Fruit fly (Drosophila melanogaster): ENCODE results near the gene Ref1.

The Ref1 gene

DNA sequence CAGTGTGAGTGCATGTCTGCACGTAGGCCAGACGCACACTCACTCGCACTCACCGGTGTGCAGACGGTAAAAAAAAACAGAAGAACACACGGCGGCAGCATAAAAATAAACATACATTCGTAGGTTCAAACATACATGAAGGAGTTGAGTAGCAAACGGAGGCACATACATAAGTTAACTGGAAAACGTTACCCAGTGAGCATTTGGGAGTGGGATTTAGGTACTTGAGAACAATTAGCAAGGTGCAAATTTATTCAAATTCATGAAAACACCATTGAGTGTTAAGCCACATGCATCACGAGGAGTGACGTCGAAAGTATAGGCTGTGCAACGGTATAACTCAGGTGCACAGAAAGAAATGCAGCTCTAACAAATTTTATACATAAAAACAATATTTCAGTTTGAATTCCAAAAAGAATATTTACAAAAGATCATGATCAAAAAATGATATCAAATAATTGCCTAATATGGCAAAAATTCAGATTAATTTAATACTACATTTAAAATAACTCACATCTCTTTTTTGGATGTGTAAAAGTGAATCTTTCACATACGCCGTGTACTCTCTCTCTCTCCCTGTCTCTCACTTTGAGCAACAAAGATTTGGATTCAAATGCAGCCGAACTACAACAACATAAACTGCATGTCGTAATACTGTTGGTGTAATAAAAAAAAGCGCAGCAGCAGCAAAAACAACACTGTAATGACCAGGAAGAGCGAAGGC, 28.6 kb upstream of the Ref1 start (continued):
- TF ChIP-seq cato (GFP tag; optimal IDR thresholded peaks at IDR 0.05; ENCODE audit: borderline replicate concordance), result peak; percentile 95
- TF ChIP-seq Nf-YA (GFP tag; IDR thresholded peaks at IDR 0.05), result no peak
- TF ChIP-seq Ravus (GFP tag; IDR thresholded peaks at IDR 0.05), result no peak
- TF ChIP-seq nerfin-2 (GFP tag; IDR thresholded peaks at IDR 0.05; ENCODE audit: partially characterized antibody), result no peak
- no peak for TF ChIP-seq hbn (GFP tag; IDR thresholded peaks at IDR 0.05; ENCODE audit: partially characterized antibody)
- no peak for TF ChIP-seq gce (GFP tag; IDR thresholded peaks at IDR 0.05)
- TF ChIP-seq Hsf (GFP tag; optimal IDR thresholded peaks at IDR 0.05), result peak; percentile 94
- TF ChIP-seq Poxn (GFP tag; IDR thresholded peaks at IDR 0.05), result no peak
- no peak for TF ChIP-seq Doc3 (GFP tag; IDR thresholded peaks at IDR 0.05; ENCODE audit: partially characterized antibody)
- peak; percentile 98 for TF ChIP-seq CG15601 (tag; optimal IDR thresholded peaks at IDR 0.05)
- no peak for TF ChIP-seq NFAT (GFP tag; IDR thresholded peaks at IDR 0.05)
- TF ChIP-seq mirr (GFP tag; optimal IDR thresholded peaks at IDR 0.05), result no peak
- TF ChIP-seq TFAM (GFP tag; optimal IDR thresholded peaks at IDR 0.05), result peak; percentile 89
- peak; percentile 93 for TF ChIP-seq CG5245 (GFP tag; optimal IDR thresholded peaks at IDR 0.05)
- TF ChIP-seq shn (GFP tag; optimal IDR thresholded peaks at IDR 0.05), result peak; percentile 77
- TF ChIP-seq CG10267 (tag; optimal IDR thresholded peaks at IDR 0.05), result peak; percentile 95
- TF ChIP-seq Dfd (GFP tag; optimal IDR thresholded peaks at IDR 0.05), result no peak
- TF ChIP-seq CG9817 (tag; optimal IDR thresholded peaks at IDR 0.05), result peak; percentile 68
- no peak for TF ChIP-seq CG32772 (GFP tag; IDR thresholded peaks at IDR 0.05)
- TF ChIP-seq pfk (GFP tag; optimal IDR thresholded peaks at IDR 0.05), result no peak
- peak; percentile 81 for TF ChIP-seq CG4854 (GFP tag; optimal IDR thresholded peaks at IDR 0.05)
- peak; percentile 91 for TF ChIP-seq Med (GFP tag)
- peak; percentile 38 for TF ChIP-seq her (GFP tag; optimal IDR thresholded peaks at IDR 0.05)
- TF ChIP-seq CG3726 (GFP tag; IDR thresholded peaks at IDR 0.05), result no peak
- TF ChIP-seq pum (GFP tag; optimal IDR thresholded peaks at IDR 0.05), result peak; percentile 90
- TF ChIP-seq Meics (GFP tag; optimal IDR thresholded peaks at IDR 0.05), result peak; percentile 75
- TF ChIP-seq hb (GFP tag; IDR thresholded peaks at IDR 0.05; ENCODE audit: partially characterized antibody), result no peak
- no peak for TF ChIP-seq CG13287 (GFP tag; IDR thresholded peaks at IDR 0.05; ENCODE audit: partially characterized antibody)
- no peak for TF ChIP-seq dysf (GFP tag; IDR thresholded peaks at IDR 0.05)
- no peak for TF ChIP-seq CG1832 (GFP tag; optimal IDR thresholded peaks at IDR 0.05)
- no peak for TF ChIP-seq CG1024 (GFP tag; IDR thresholded peaks at IDR 0.05)
- TF ChIP-seq kni (GFP tag; optimal IDR thresholded peaks at IDR 0.05), result peak; percentile 73
- TF ChIP-seq CG14860 (GFP tag; IDR thresholded peaks at IDR 0.05; ENCODE audit: partially characterized antibody), result no peak
- peak; percentile 83 for TF ChIP-seq CG17802 (tag; optimal IDR thresholded peaks at IDR 0.05)
- peak; percentile 72 for TF ChIP-seq Dek (tag; optimal IDR thresholded peaks at IDR 0.05)
- no peak for TF ChIP-seq Atf6 (GFP tag; IDR thresholded peaks at IDR 0.05)
- peak; percentile 40 for TF ChIP-seq Hmr (GFP tag; optimal IDR thresholded peaks at IDR 0.05)

- TF ChIP-seq tx (GFP tag; optimal IDR thresholded peaks at IDR 0.05) (no peak), Dfd (GFP tag; optimal IDR thresholded peaks at IDR 0.05) (no peak), kni (GFP tag; optimal IDR thresholded peaks at IDR 0.05) (peak; percentile 38), oc (tag; optimal IDR thresholded peaks at IDR 0.05) (peak; percentile 10), lov (optimal IDR thresholded peaks at IDR 0.05) (no peak), lov (GFP tag; IDR thresholded peaks at IDR 0.05) (no peak), CG12071 (GFP tag; optimal IDR thresholded peaks at IDR 0.05) (no peak), da (GFP tag; optimal IDR thresholded peaks at IDR 0.05) (no peak), Usf (GFP tag; optimal IDR thresholded peaks at IDR 0.05) (no peak), mam (GFP tag; optimal IDR thresholded peaks at IDR 0.05) (peak; percentile 12), gem (tag; optimal IDR thresholded peaks at IDR 0.05) (peak; percentile 32), Hr51 (GFP tag; optimal IDR thresholded peaks at IDR 0.05) (peak in 1 of 2 experiments; percentile 14), CG10274 (GFP tag; optimal IDR thresholded peaks at IDR 0.05) (peak; percentile 88), H15 (GFP tag; IDR thresholded peaks at IDR 0.05) (no peak)
These were observed 27.8 kb upstream of the Ref1 start for dm6 chr3R:7107713-7108588.

All from whole organism, embryonic.